Worm (Caenorhabditis elegans) whole organism, L2 larva: Measurements from ENCODE around the gene Y25C1A.2.

Experiments used
- F13H6.1 ChIP-seq: sonication (generic microtip); optimal IDR thresholded peaks from 2 replicates; lab custom pipeline; 2016; ENCODE audit warnings: missing genetic modification characterization, missing compliant biosample characterization
- Y55F3AM.14 ChIP-seq: fragments of 200-800 bp; sonication (Bioruptor generic); optimal IDR thresholded peaks from 2 replicates; lab custom pipeline; 2018; ENCODE audit warnings: mild to moderate bottlenecking, missing genetic modification characterization, missing compliant biosample characterization
- alr-1 ChIP-seq: fragments of 150-350 bp; optimal IDR thresholded peaks from 2 replicates; lab custom pipeline; 2014; ENCODE audit warnings: missing biosample characterization, missing genetic modification characterization
- blmp-1 ChIP-seq: sonication (generic microtip); optimal IDR thresholded peaks from 2 replicates; lab custom pipeline; 2017; ENCODE audit warnings: missing genetic modification characterization, mild to moderate bottlenecking, missing compliant biosample characterization, antibody characterized with exemption, moderate library complexity; ENCODE audit not compliant: insufficient read depth
- ceh-16 ChIP-seq: fragments of 150-350 bp; optimal IDR thresholded peaks from 2 replicates; lab custom pipeline; 2014; ENCODE audit warnings: missing biosample characterization, missing genetic modification characterization
- ceh-82 ChIP-seq: fragments of 150-350 bp; optimal IDR thresholded peaks from 2 replicates; lab custom pipeline; 2014; ENCODE audit warnings: missing biosample characterization, missing genetic modification characterization
- crh-2 ChIP-seq: sonication (generic microtip); optimal IDR thresholded peaks from 2 replicates; lab custom pipeline; 2017; ENCODE audit warnings: missing biosample characterization, missing genetic modification characterization
- dmd-4 ChIP-seq: sonication (generic microtip); optimal IDR thresholded peaks from 2 replicates; lab custom pipeline; 2017; ENCODE audit warnings: missing biosample characterization, missing genetic modification characterization
- egl-27 ChIP-seq: sonication (generic microtip); optimal IDR thresholded peaks from 3 replicates; lab custom pipeline; 2017; ENCODE audit warnings: missing biosample characterization, missing genetic modification reagents, missing genetic modification characterization
- elt-1 ChIP-seq: fragments of 150-350 bp; optimal IDR thresholded peaks from 2 replicates; lab custom pipeline; 2014; ENCODE audit warnings: missing biosample characterization, missing genetic modification characterization
- gmeb-1 ChIP-seq: fragments of 150-350 bp; optimal IDR thresholded peaks from 2 replicates; lab custom pipeline; 2014; ENCODE audit warnings: missing biosample characterization, missing genetic modification characterization
- lin-13 ChIP-seq: fragments of 150-350 bp; optimal IDR thresholded peaks from 2 replicates; lab custom pipeline; 2014; ENCODE audit warnings: missing biosample characterization, missing genetic modification reagents, missing genetic modification characterization
- lin-39 ChIP-seq: fragments of 150-350 bp; optimal IDR thresholded peaks from 2 replicates; lab custom pipeline; 2014; ENCODE audit warnings: missing biosample characterization, missing genetic modification reagents, missing genetic modification characterization
- lsy-2 ChIP-seq, 2 experiments: fragments of 150-350 bp in 1 of 2; sonication (generic microtip) in 1 of 2; optimal IDR thresholded peaks; 2 replicates each; lab custom pipeline; 2014 to 2017; ENCODE audit warnings: missing biosample characterization in 2 of 2, missing genetic modification characterization in 2 of 2
- mab-5 ChIP-seq: fragments of 150-350 bp; optimal IDR thresholded peaks from 2 replicates; lab custom pipeline; 2014; ENCODE audit warnings: missing biosample characterization, missing genetic modification characterization
- mbf-1 ChIP-seq: sonication (generic microtip); optimal IDR thresholded peaks from 2 replicates; lab custom pipeline; 2017; ENCODE audit warnings: missing biosample characterization, missing genetic modification characterization
- mdl-1 ChIP-seq, 2 experiments: fragments of 150-350 bp in 1 of 2; sonication (generic microtip) in 1 of 2; optimal IDR thresholded peaks; 2 replicates each; lab custom pipeline; 2017; ENCODE audit warnings: missing biosample characterization in 2 of 2, missing genetic modification characterization in 2 of 2
- nhr-11 ChIP-seq: fragments of 150-350 bp; optimal IDR thresholded peaks from 2 replicates; lab custom pipeline; 2014; ENCODE audit warnings: missing biosample characterization, missing genetic modification characterization
- nhr-21 ChIP-seq: fragments of 150-350 bp; optimal IDR thresholded peaks from 2 replicates; lab custom pipeline; 2014; ENCODE audit warnings: missing biosample characterization, missing genetic modification characterization
- nhr-23 ChIP-seq: fragments of 150-350 bp; optimal IDR thresholded peaks from 2 replicates; lab custom pipeline; 2014; ENCODE audit warnings: missing biosample characterization, missing genetic modification reagents, missing genetic modification characterization
- nhr-237 ChIP-seq: fragments of 150-350 bp; optimal IDR thresholded peaks from 2 replicates; lab custom pipeline; 2014; ENCODE audit warnings: missing biosample characterization, missing genetic modification characterization
- nhr-25 ChIP-seq: fragments of 150-350 bp; sonication (generic microtip); optimal IDR thresholded peaks from 3 replicates; lab custom pipeline; 2014; ENCODE audit warnings: missing biosample characterization, missing genetic modification characterization
- nhr-77 ChIP-seq: fragments of 150-350 bp; optimal IDR thresholded peaks from 2 replicates; lab custom pipeline; 2014; ENCODE audit warnings: missing biosample characterization, missing genetic modification characterization
- skn-1 ChIP-seq: sonication (generic microtip); optimal IDR thresholded peaks from 2 replicates; lab custom pipeline; 2017; ENCODE audit warnings: missing biosample characterization, missing genetic modification characterization
- sma-3 ChIP-seq: sonication (generic microtip); optimal IDR thresholded peaks from 2 replicates; lab custom pipeline; 2016; ENCODE audit warnings: missing genetic modification reagents, missing genetic modification characterization, missing compliant biosample characterization
- unc-39 ChIP-seq: fragments of 150-350 bp; optimal IDR thresholded peaks from 2 replicates; lab custom pipeline; 2014; ENCODE audit warnings: missing biosample characterization, missing genetic modification characterization
- unc-55 ChIP-seq: fragments of 150-350 bp; sonication (generic microtip); optimal IDR thresholded peaks from 3 replicates; lab custom pipeline; 2014; ENCODE audit warnings: missing biosample characterization, missing genetic modification reagents, missing genetic modification characterization
- zag-1 ChIP-seq: fragments of 150-350 bp; optimal IDR thresholded peaks from 2 replicates; lab custom pipeline; 2014; ENCODE audit warnings: missing biosample characterization, missing genetic modification characterization
- ztf-1 ChIP-seq: fragments of 200-800 bp; sonication (Bioruptor generic); conservative IDR thresholded peaks from 2 replicates; pipeline ENCODE4 v1.3.6; 2022; ENCODE audit warnings: missing genetic modification characterization, missing compliant biosample characterization

Y25C1A.2 gene

ce11 chrII:3151615-3152014 is 39.2 kb downstream of the Y25C1A.2 start, which contains the start of the genes T10D4.14 and T10D4.19:
Gene T10D4.14 (minus strand): TSS chrII:3151715.
Gene T10D4.19 (plus strand): TSS chrII:3151918.
- TF ChIP-seq blmp-1 = no peak
- TF ChIP-seq lsy-2 (tag; optimal IDR thresholded peaks at IDR 0.05; lab: Kevin White, UChicago) = no peak
- TF ChIP-seq elt-1 (tag; lab: Kevin White, UChicago) = no peak
- no peak for TF ChIP-seq F13H6.1 (tag; lab: Kevin White, UChicago)
- no peak for TF ChIP-seq zag-1
- TF ChIP-seq unc-55 (GFP tag; lab: Kevin White, UChicago) = no peak
- no peak for TF ChIP-seq nhr-25 (tag; lab: Kevin White, UChicago)
- no peak for TF ChIP-seq nhr-11 (tag; lab: Kevin White, UChicago)
- no peak for TF ChIP-seq unc-39 (tag; lab: Kevin White, UChicago)
- TF ChIP-seq nhr-23 (tag; lab: Kevin White, UChicago) = no peak
- no peak for TF ChIP-seq dmd-4 (tag; lab: Kevin White, UChicago)
- TF ChIP-seq ztf-1 (GFP tag; lab: Robert Waterston, UW) = no peak
- TF ChIP-seq skn-1 (tag; lab: Kevin White, UChicago) = no peak
- TF ChIP-seq egl-27 = no peak
- no peak for TF ChIP-seq lin-39
- TF ChIP-seq crh-2 (tag; lab: Kevin White, UChicago) = no peak
- TF ChIP-seq ceh-16 (tag; lab: Kevin White, UChicago) = no peak
- TF ChIP-seq ceh-82 (tag; lab: Kevin White, UChicago) = no peak
- no peak for TF ChIP-seq gmeb-1 (tag; lab: Kevin White, UChicago)
- TF ChIP-seq, all 48 proteins: peak for 0

- no peak for TF ChIP-seq unc-39 (tag; lab: Kevin White, UChicago)
Observed at ce11 chrII:3154383-3154782, 42.0 kb downstream of the Y25C1A.2 start, which contains the start of gene sri-32. Gene sri-32 (minus strand): TSS chrII:3154483.

- TF ChIP-seq sma-3 (GFP tag; lab: Kevin White, UChicago) = no peak
- no peak for TF ChIP-seq ceh-16 (tag; lab: Kevin White, UChicago)
- TF ChIP-seq nhr-21 (tag; lab: Kevin White, UChicago) = peak; percentile 5
Observed at ce11 chrII:3156749-3157148, 44.3 kb downstream of the Y25C1A.2 start, which contains the start of gene sri-33. Gene sri-33 (minus strand): TSS chrII:3156849.

DNA sequence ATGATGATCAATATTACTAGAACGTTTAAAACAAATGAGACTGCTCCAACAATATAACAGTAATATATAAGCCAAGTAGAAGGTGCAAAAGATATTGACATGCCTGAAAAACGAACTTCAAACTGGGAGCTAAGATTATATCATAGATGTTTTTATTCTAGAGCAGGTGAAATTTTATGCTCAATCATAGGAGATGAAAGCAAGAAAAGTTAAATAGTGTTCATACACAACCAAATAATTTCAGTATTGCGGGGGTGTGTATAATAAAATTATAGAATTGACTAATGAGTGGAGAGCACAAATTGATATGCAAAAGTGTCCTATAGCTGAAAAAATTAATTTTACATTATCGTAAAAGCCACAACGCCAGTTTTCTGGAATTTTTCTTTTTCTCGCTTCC is 46.6 kb downstream of the Y25C1A.2 start, which contains the start of gene sri-34:
TSS of gene sri-34 (minus strand) at position 101 of the 400 bp plus-strand sequence.
- TF ChIP-seq skn-1 (tag; lab: Kevin White, UChicago) (no peak), mdl-1 (tag; optimal IDR thresholded peaks at IDR 0.05; lab: Kevin White, UChicago) (no peak), Y55F3AM.14 (GFP tag; lab: Kevin White, UChicago) (no peak), ceh-82 (tag; lab: Kevin White, UChicago) (no peak), lin-13 (GFP tag; lab: Kevin White, UChicago) (no peak), mbf-1 (tag; lab: Kevin White, UChicago) (no peak), unc-39 (tag; lab: Kevin White, UChicago) (no peak), sma-3 (GFP tag; lab: Kevin White, UChicago) (no peak), alr-1 (no peak), nhr-25 (tag; lab: Kevin White, UChicago) (no peak), mab-5 (tag; lab: Kevin White, UChicago) (no peak), nhr-77 (tag; lab: Kevin White, UChicago) (no peak), ztf-1 (GFP tag; lab: Robert Waterston, UW) (no peak), nhr-23 (tag; lab: Kevin White, UChicago) (no peak), nhr-237 (tag; lab: Kevin White, UChicago) (no peak)
